Fruit fly (Drosophila melanogaster) whole organism, adult: ENCODE data around the gene Dcps.

Experiments used
- CG11617 ChIP-seq: fragments of 200-800 bp; sonication (Bioruptor generic); optimal IDR thresholded peaks from 2 replicates; lab custom pipeline; 2017; ENCODE audit warnings: mild to moderate bottlenecking, missing biosample characterization, missing genetic modification reagents, missing genetic modification characterization
- CG12768 ChIP-seq: fragments of 200-800 bp; sonication (Bioruptor generic); optimal IDR thresholded peaks from 2 replicates; lab custom pipeline; 2017; ENCODE audit warnings: missing biosample characterization, missing genetic modification characterization, mild to moderate bottlenecking, moderate library complexity, missing genetic modification reagents
- CG14711 ChIP-seq: fragments of 200-800 bp; sonication (Bioruptor generic); optimal IDR thresholded peaks from 2 replicates; lab custom pipeline; 2018; ENCODE audit warnings: missing biosample characterization, mild to moderate bottlenecking, missing genetic modification characterization, moderate library complexity
- CG1620 ChIP-seq: fragments of 200-800 bp; sonication (Bioruptor generic); optimal IDR thresholded peaks from 2 replicates; lab custom pipeline; 2016; ENCODE audit warnings: missing biosample characterization, missing genetic modification characterization
- CG33017 ChIP-seq: fragments of 200-800 bp; sonication (Bioruptor generic); optimal IDR thresholded peaks from 2 replicates; lab custom pipeline; 2018; ENCODE audit warnings: missing biosample characterization, mild to moderate bottlenecking, missing genetic modification characterization, moderate library complexity
- CG5204 ChIP-seq: fragments of 200-800 bp; sonication (Bioruptor generic); optimal IDR thresholded peaks from 2 replicates; lab custom pipeline; 2016; ENCODE audit warnings: missing biosample characterization, missing genetic modification characterization
- CG7045 ChIP-seq: fragments of 200-800 bp; sonication (Bioruptor generic); optimal IDR thresholded peaks from 2 replicates; lab custom pipeline; 2017; ENCODE audit warnings: missing biosample characterization, mild to moderate bottlenecking, missing genetic modification characterization
- CG7101 ChIP-seq: fragments of 200-800 bp; sonication (Bioruptor generic); optimal IDR thresholded peaks from 2 replicates; lab custom pipeline; 2018; ENCODE audit warnings: missing biosample characterization, mild to moderate bottlenecking, missing genetic modification characterization, moderate library complexity
- Clk ChIP-seq: fragments of 200-800 bp; sonication (Bioruptor generic); optimal IDR thresholded peaks from 2 replicates; lab custom pipeline; 2017; ENCODE audit warnings: missing biosample characterization, missing genetic modification characterization
- Crg-1 ChIP-seq: fragments of 200-800 bp; sonication (Bioruptor generic); optimal IDR thresholded peaks from 2 replicates; lab custom pipeline; 2016; ENCODE audit warnings: missing biosample characterization, missing genetic modification characterization
- Hr96 ChIP-seq: fragments of 200-800 bp; sonication (Bioruptor generic); optimal IDR thresholded peaks from 2 replicates; lab custom pipeline; 2016; ENCODE audit warnings: missing biosample characterization, missing genetic modification characterization
- Mnt ChIP-seq: fragments of 200-800 bp; sonication (Bioruptor generic); optimal IDR thresholded peaks from 2 replicates; lab custom pipeline; 2016; ENCODE audit warnings: missing biosample characterization, mild to moderate bottlenecking, missing genetic modification characterization
- bab1 ChIP-seq: fragments of 200-800 bp; sonication (Bioruptor generic); optimal IDR thresholded peaks from 3 replicates; lab custom pipeline; 2019; ENCODE audit warnings: missing biosample characterization, mild to moderate bottlenecking, missing genetic modification characterization, moderate library complexity
- cic ChIP-seq: fragments of 200-800 bp; sonication (Bioruptor generic); optimal IDR thresholded peaks from 2 replicates; lab custom pipeline; 2017; ENCODE audit warnings: missing biosample characterization, mild to moderate bottlenecking, missing genetic modification characterization, moderate library complexity
- cnc ChIP-seq, 2 experiments: fragments of >200 bp; optimal IDR thresholded peaks; 2 replicates each; lab custom pipeline; 2017
- kay ChIP-seq: fragments of 200-800 bp; sonication (Bioruptor generic); peaks from one replicate; lab custom pipeline; 2016; ENCODE audit warnings: missing biosample characterization, missing genetic modification characterization, borderline replicate concordance
- ovo ChIP-seq: fragments of 200-800 bp; sonication (Bioruptor generic); optimal IDR thresholded peaks from 2 replicates; lab custom pipeline; 2016; ENCODE audit warnings: missing biosample characterization, missing genetic modification characterization
- pad ChIP-seq: fragments of 200-800 bp; sonication (Bioruptor generic); optimal IDR thresholded peaks from 3 replicates; lab custom pipeline; 2017; ENCODE audit warnings: missing biosample characterization, missing genetic modification characterization, mild to moderate bottlenecking, moderate library complexity, missing genetic modification reagents
- tj ChIP-seq: fragments of 200-800 bp; sonication (Bioruptor generic); optimal IDR thresholded peaks from 3 replicates; lab custom pipeline; 2017; ENCODE audit warnings: missing biosample characterization, mild to moderate bottlenecking, missing genetic modification characterization, moderate library complexity
- toe ChIP-seq: fragments of 200-800 bp; sonication (Bioruptor generic); optimal IDR thresholded peaks from 2 replicates; lab custom pipeline; 2016; ENCODE audit warnings: missing biosample characterization, missing genetic modification characterization

Dcps gene

dm6 chr3R:5781462-5781861, 26.9 kb upstream of the Dcps start, which contains the start of gene kat-60L1:
Gene kat-60L1, plus strand, starts transcription at chr3R:5781762.
- TF ChIP-seq CG7045 (no peak), Crg-1 (GFP tag; lab: Kevin White, UChicago) (no peak), CG14711 (no peak), ovo (no peak), CG11617 (GFP tag; lab: Kevin White, UChicago) (no peak), CG12768 (no peak), cnc (optimal IDR thresholded peaks at IDR 0.05; lab: Kevin White, UChicago) (no peak), Clk (GFP tag; lab: Kevin White, UChicago) (no peak), CG1620 (GFP tag; lab: Kevin White, UChicago) (no peak), kay (GFP tag; lab: Kevin White, UChicago) (no peak), toe (GFP tag; lab: Kevin White, UChicago) (no peak), pad (GFP tag; lab: Kevin White, UChicago) (no peak), tj (no peak), CG7101 (tag; lab: Kevin White, UChicago) (no peak), CG5204 (GFP tag; lab: Kevin White, UChicago) (no peak), CG33017 (no peak), Mnt (no peak), Hr96 (GFP tag; lab: Kevin White, UChicago) (no peak), cic (GFP tag; lab: Kevin White, UChicago) (no peak)

dm6 chr3R:5780976-5781375, 26.4 kb upstream of the Dcps start, which contains the start of gene CG2082:
Gene CG2082, minus strand, starts transcription at chr3R:5781076.
- TF ChIP-seq CG12768 (no peak), CG11617 (GFP tag; lab: Kevin White, UChicago) (no peak), CG7045 (no peak), CG1620 (GFP tag; lab: Kevin White, UChicago) (no peak), Mnt (no peak), pad (GFP tag; lab: Kevin White, UChicago) (no peak), cic (GFP tag; lab: Kevin White, UChicago) (no peak), CG14711 (no peak), Hr96 (GFP tag; lab: Kevin White, UChicago) (no peak), CG5204 (GFP tag; lab: Kevin White, UChicago) (no peak), Crg-1 (GFP tag; lab: Kevin White, UChicago) (no peak), ovo (no peak), Clk (GFP tag; lab: Kevin White, UChicago) (no peak), kay (GFP tag; lab: Kevin White, UChicago) (no peak), tj (no peak)

- TF ChIP-seq tj: peak; percentile 28
- TF ChIP-seq CG14711: no peak
- TF ChIP-seq Crg-1 (GFP tag; lab: Kevin White, UChicago): peak; percentile 29
- TF ChIP-seq CG33017: no peak
- TF ChIP-seq ovo: peak; percentile 96
- TF ChIP-seq cic (GFP tag; lab: Kevin White, UChicago): no peak
- TF ChIP-seq CG7045: peak; percentile 49
- peak; percentile 55 for TF ChIP-seq CG1620 (GFP tag; lab: Kevin White, UChicago)
- peak; percentile 54 for TF ChIP-seq Mnt
- TF ChIP-seq pad (GFP tag; lab: Kevin White, UChicago): peak; percentile 99
- TF ChIP-seq cnc (optimal IDR thresholded peaks at IDR 0.05; lab: Kevin White, UChicago): no peak
- TF ChIP-seq Clk (GFP tag; lab: Kevin White, UChicago): no peak
- TF ChIP-seq Hr96 (GFP tag; lab: Kevin White, UChicago): peak; percentile 72
- peak; percentile 45 for TF ChIP-seq CG11617 (GFP tag; lab: Kevin White, UChicago)
- TF ChIP-seq bab1 (GFP tag; lab: Kevin White, UChicago): peak; percentile 59
- TF ChIP-seq CG5204 (GFP tag; lab: Kevin White, UChicago): no peak
- TF ChIP-seq CG12768: no peak
- no peak for TF ChIP-seq kay (GFP tag; lab: Kevin White, UChicago)
- peak; percentile 83 for TF ChIP-seq toe (GFP tag; lab: Kevin White, UChicago)
- TF ChIP-seq CG7101 (tag; lab: Kevin White, UChicago): peak; percentile 44
These were observed 24.4 kb upstream of the Dcps start, which contains the start of gene jagn for dm6 chr3R:5778731-5779593. Gene jagn, plus strand, starts transcription at chr3R:5779315.

- TF ChIP-seq CG5204 (GFP tag; lab: Kevin White, UChicago) (peak; percentile 28), cic (GFP tag; lab: Kevin White, UChicago) (no peak), Crg-1 (GFP tag; lab: Kevin White, UChicago) (no peak), CG12768 (peak; percentile 25), cnc (optimal IDR thresholded peaks at IDR 0.05; lab: Kevin White, UChicago) (no peak)
These were observed 17.9 kb upstream of the Dcps start for dm6 chr3R:5772433-5772832.

dm6 chr3R:5771614-5772202, 17.1 kb upstream of the Dcps start:
- TF ChIP-seq pad (GFP tag; lab: Kevin White, UChicago): no peak
- no peak for TF ChIP-seq CG12768
- no peak for TF ChIP-seq bab1 (GFP tag; lab: Kevin White, UChicago)
- TF ChIP-seq CG7101 (tag; lab: Kevin White, UChicago): no peak
- TF ChIP-seq ovo: no peak
- TF ChIP-seq CG1620 (GFP tag; lab: Kevin White, UChicago): no peak
- TF ChIP-seq cic (GFP tag; lab: Kevin White, UChicago): no peak
- no peak for TF ChIP-seq tj
- no peak for TF ChIP-seq Hr96 (GFP tag; lab: Kevin White, UChicago)
